Worm (Caenorhabditis elegans) whole organism, L3 larva: ENCODE results near the gene K01H12.4.

Experiments used
- ceh-28 ChIP-seq: fragments of 150-350 bp; optimal IDR thresholded peaks from 2 replicates; lab custom pipeline; 2014; ENCODE audit warnings: missing biosample characterization, missing genetic modification reagents, missing genetic modification characterization
- elt-3 ChIP-seq, 3 experiments: fragments of 150-350 bp in 1 of 3; sonication (generic microtip) in 2 of 3; optimal IDR thresholded peaks; 2 replicates in 2 of 3; 4 replicates in 1 of 3; lab custom pipeline; 2014 to 2017; ENCODE audit warnings: missing biosample characterization in 3 of 3, missing genetic modification characterization in 3 of 3
- nhr-67 ChIP-seq: fragments of 150-350 bp; optimal IDR thresholded peaks from 2 replicates; lab custom pipeline; 2014; ENCODE audit warnings: missing biosample characterization, missing genetic modification characterization
- ztf-4 ChIP-seq: fragments of 150-350 bp; optimal IDR thresholded peaks from 2 replicates; lab custom pipeline; 2014; ENCODE audit warnings: missing biosample characterization, missing genetic modification characterization

DNA sequence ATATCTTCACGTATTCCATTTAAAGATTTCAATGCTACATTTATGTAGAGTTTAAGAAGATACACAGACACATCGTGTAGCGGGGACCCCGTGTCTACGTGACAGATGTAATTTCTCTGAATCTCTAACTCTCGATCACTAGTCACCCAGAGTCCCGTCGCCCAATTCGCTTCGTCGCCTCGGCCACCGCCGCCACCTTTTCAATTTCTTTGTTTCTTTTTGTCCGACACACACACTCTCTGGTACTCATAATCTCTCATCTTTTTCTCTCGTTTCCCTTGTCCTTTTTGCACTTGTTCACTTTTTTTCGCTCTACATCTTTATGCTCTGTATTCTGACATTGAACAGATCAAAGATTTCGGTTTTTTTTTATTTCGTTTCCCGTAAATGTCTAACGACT lies 5.5 kb downstream of the K01H12.4 start:
- TF ChIP-seq elt-3 (tag; optimal IDR thresholded peaks at IDR 0.05; lab: Kevin White, UChicago) (no peak), nhr-67 (tag; lab: Kevin White, UChicago) (no peak), ztf-4 (tag; lab: Kevin White, UChicago) (no peak), ceh-28 (tag; lab: Kevin White, UChicago) (peak; percentile 52)
